Worm (Caenorhabditis elegans) whole organism, mixed stage, embryonic: ENCODE data around the gene Y39A3A.4.

Experiments
- M03D4.4 ChIP-seq: sonication (generic microtip); optimal IDR thresholded peaks from 2 replicates; lab custom pipeline; 2017; ENCODE audit warnings: mild to moderate bottlenecking, missing genetic modification characterization, missing compliant biosample characterization
- mep-1 ChIP-seq: fragments of 150-350 bp; optimal IDR thresholded peaks from 2 replicates; lab custom pipeline; 2017; ENCODE audit warnings: missing biosample characterization, missing genetic modification reagents, missing genetic modification characterization, inconsistent platforms
- nhr-237 ChIP-seq: fragments of 150-350 bp; optimal IDR thresholded peaks from 2 replicates; lab custom pipeline; 2014; ENCODE audit warnings: missing biosample characterization, missing genetic modification characterization
- nhr-76 ChIP-seq: sonication (generic microtip); optimal IDR thresholded peaks from 2 replicates; lab custom pipeline; 2017; ENCODE audit warnings: missing biosample characterization, missing genetic modification characterization
- pha-4 ChIP-seq: fragments of 150-350 bp; optimal IDR thresholded peaks from 2 replicates; lab custom pipeline; 2018; ENCODE audit warnings: missing biosample characterization, missing genetic modification reagents, missing genetic modification characterization
- snpc-4 ChIP-seq: fragments of 150-350 bp; optimal IDR thresholded peaks from 2 replicates; lab custom pipeline; 2014; ENCODE audit warnings: missing biosample characterization, missing genetic modification characterization
- unc-62 ChIP-seq: fragments of 150-350 bp; optimal IDR thresholded peaks from 2 replicates; lab custom pipeline; 2014; ENCODE audit warnings: missing biosample characterization, missing genetic modification reagents, missing genetic modification characterization

- no peak for TF ChIP-seq nhr-237 (tag; lab: Kevin White, UChicago)
- no peak for TF ChIP-seq snpc-4 (tag; lab: Kevin White, UChicago)
- no peak for TF ChIP-seq pha-4 (tag; lab: Kevin White, UChicago)
- TF ChIP-seq unc-62 (GFP tag; lab: Kevin White, UChicago), result no peak
- no peak for TF ChIP-seq M03D4.4
- TF ChIP-seq mep-1 (tag; lab: Kevin White, UChicago), result no peak
- no peak for TF ChIP-seq nhr-76
Measured at ce11 chrIII:2112009-2112408, 35.6 kb upstream of the Y39A3A.4 start.
